Worm (Caenorhabditis elegans): ENCODE data around the gene C13F10.1.
A peak's percentile ranks its signal among the peaks of the same experiment; 100 is the strongest.

Gene C13F10.1

DNA sequence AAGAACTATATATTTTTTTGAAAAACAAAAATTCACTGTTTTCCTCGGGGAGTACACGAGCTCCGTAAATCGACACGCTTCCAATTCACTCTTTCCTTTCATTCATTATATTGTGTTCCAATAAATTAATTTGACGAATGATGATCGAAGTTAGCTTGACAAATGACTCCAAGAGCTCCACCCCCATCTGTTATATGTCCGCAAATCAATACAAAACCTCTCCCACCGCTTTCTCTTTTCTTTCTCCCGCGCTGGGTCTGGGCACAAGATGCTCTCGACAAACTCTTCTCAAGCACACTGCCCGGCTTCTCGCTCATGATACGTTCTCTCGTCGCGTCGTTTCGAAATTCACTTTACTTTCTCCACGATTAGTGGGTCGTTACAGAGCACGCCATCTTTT, at the start of gene C13F10.1:
TSS of gene C13F10.1 (plus strand) at position 138 of the 400 bp plus-strand sequence.
- TF ChIP-seq zip-8 (tag; optimal IDR thresholded peaks at IDR 0.05) = no peak
- TF ChIP-seq lin-13 (tag; optimal IDR thresholded peaks at IDR 0.05) = no peak
- peak; percentile 32 for TF ChIP-seq hlh-1 (tag; optimal IDR thresholded peaks at IDR 0.05)
- TF ChIP-seq ces-1 (GFP tag; optimal IDR thresholded peaks at IDR 0.05) = peak; percentile 62
- TF ChIP-seq unc-62 (GFP tag; optimal IDR thresholded peaks at IDR 0.05) = peak; percentile 80
- TF ChIP-seq cnd-1 (tag; optimal IDR thresholded peaks at IDR 0.05) = no peak
- no peak for TF ChIP-seq ceh-83 (GFP tag; optimal IDR thresholded peaks at IDR 0.05)
- TF ChIP-seq ham-2 (GFP tag; optimal IDR thresholded peaks at IDR 0.05) = no peak
- no peak for TF ChIP-seq ztf-11 (tag; optimal IDR thresholded peaks at IDR 0.05)
- TF ChIP-seq lin-32 (GFP tag; optimal IDR thresholded peaks at IDR 0.05) = no peak
- no peak for TF ChIP-seq pha-4 (tag; optimal IDR thresholded peaks at IDR 0.05)
- TF ChIP-seq unc-120 (tag; optimal IDR thresholded peaks at IDR 0.05; ENCODE audit: poor library complexity, severe bottlenecking) = peak; percentile 31
- TF ChIP-seq drap-1 (GFP tag; optimal IDR thresholded peaks at IDR 0.05) = no peak
- no peak for TF ChIP-seq elt-1 (tag; optimal IDR thresholded peaks at IDR 0.05; ENCODE audit: borderline replicate concordance, insufficient read depth)
- no peak for TF ChIP-seq ceh-39 (tag; optimal IDR thresholded peaks at IDR 0.05)
- TF ChIP-seq mab-5 (tag; optimal IDR thresholded peaks at IDR 0.05) = no peak
- TF ChIP-seq nhr-28 (tag; optimal IDR thresholded peaks at IDR 0.05) = no peak
- no peak for TF ChIP-seq sptf-1 (tag; optimal IDR thresholded peaks at IDR 0.05)
- TF ChIP-seq nhr-76 (tag; optimal IDR thresholded peaks at IDR 0.05) = no peak
- TF ChIP-seq blmp-1 (tag; optimal IDR thresholded peaks at IDR 0.05) = no peak
- no peak for TF ChIP-seq lsy-2 (tag; optimal IDR thresholded peaks at IDR 0.05)
- no peak for TF ChIP-seq snpc-4 (tag; optimal IDR thresholded peaks at IDR 0.05)
- TF ChIP-seq elt-3 (tag; optimal IDR thresholded peaks at IDR 0.05) = no peak
- TF ChIP-seq mep-1 (tag; optimal IDR thresholded peaks at IDR 0.05) = no peak

DNA sequence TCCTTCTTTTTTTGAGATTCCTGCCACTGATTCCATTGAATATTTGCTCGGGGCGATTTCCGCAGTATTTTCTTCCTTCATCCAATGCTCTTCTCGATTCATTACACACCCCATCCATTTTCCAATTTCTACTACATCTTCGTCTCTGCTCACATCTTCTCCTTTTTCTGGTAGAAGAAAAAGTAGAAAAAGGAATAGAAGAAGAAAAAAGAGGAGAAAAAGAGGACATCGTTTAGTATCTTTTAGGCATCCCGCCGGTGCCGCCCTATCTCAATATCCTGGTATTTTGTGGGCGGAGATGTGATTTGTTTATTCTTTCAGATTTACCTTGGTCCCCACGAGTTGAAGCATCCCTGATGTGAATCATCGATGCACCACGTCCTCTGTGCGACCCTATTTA, 48.7 kb upstream of the C13F10.1 start, which contains the start of gene lgc-39:
TSS of gene lgc-39 (plus strand) at position 301 of the 400 bp plus-strand sequence.
- TF ChIP-seq mab-5 (tag; optimal IDR thresholded peaks at IDR 0.05) = no peak
- TF ChIP-seq mep-1 (tag; optimal IDR thresholded peaks at IDR 0.05) = no peak
- TF ChIP-seq nhr-28 (tag; optimal IDR thresholded peaks at IDR 0.05) = no peak
- no peak for TF ChIP-seq unc-120 (tag; optimal IDR thresholded peaks at IDR 0.05; ENCODE audit: poor library complexity, severe bottlenecking)
- no peak for TF ChIP-seq nhr-12 (tag; optimal IDR thresholded peaks at IDR 0.05)
- TF ChIP-seq ham-2 (GFP tag; optimal IDR thresholded peaks at IDR 0.05) = no peak
- TF ChIP-seq flh-1 (GFP tag; optimal IDR thresholded peaks at IDR 0.05) = no peak
- no peak for TF ChIP-seq ceh-39 (tag; optimal IDR thresholded peaks at IDR 0.05)
- TF ChIP-seq tbx-8 (GFP tag; optimal IDR thresholded peaks at IDR 0.05) = no peak
- no peak for TF ChIP-seq unc-62 (GFP tag; optimal IDR thresholded peaks at IDR 0.05)
- TF ChIP-seq ces-1 (GFP tag; optimal IDR thresholded peaks at IDR 0.05) = no peak

DNA sequence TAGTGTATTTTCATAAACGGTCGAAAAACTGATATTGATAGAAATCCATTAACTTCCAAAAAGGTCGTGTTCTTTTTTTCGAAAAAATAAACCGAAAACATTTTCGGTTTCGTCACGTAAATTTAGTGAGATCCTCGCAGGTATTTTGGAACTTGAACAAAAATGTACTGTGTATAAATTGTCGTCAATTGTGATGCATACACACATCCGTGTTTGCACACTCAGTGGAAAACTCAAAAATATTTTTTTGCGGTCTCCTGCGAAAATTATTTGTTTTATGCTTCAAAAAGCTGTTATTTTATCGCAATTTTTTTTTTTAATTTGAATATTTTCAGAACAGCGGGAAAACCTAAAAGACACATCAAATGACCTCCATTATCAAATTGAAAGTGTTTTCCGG, 45.0 kb upstream of the C13F10.1 start, which contains the start of gene cpsf-2:
TSS of gene cpsf-2 (plus strand) at position 330 of the 400 bp plus-strand sequence.
- TF ChIP-seq nhr-237 (tag; optimal IDR thresholded peaks at IDR 0.05) (peak; percentile 9), mep-1 (tag; optimal IDR thresholded peaks at IDR 0.05) (no peak)

DNA sequence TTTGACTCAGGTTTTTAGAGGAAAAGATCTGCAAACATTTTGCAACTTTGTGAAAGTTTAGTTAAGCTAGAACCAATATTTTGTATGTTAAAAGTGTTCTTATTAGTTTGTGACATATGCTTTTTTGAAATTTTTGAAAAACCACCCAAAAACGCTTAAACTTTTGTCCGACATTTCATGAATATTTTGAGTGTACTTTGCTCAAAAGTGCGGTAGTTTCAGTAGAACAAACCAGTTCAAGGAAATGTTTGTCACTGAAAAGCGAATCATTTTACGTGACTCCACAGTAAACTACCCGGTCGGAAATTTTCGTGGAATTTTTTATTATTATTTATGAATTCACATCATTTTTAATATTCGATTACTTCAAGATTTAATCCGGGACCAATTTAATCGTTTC, 39.3 kb upstream of the C13F10.1 start, which contains the start of gene pitr-5:
TSS of gene pitr-5 (plus strand) at position 301 of the 400 bp plus-strand sequence.
- TF ChIP-seq ham-2 (GFP tag; optimal IDR thresholded peaks at IDR 0.05) (no peak), mab-5 (tag; optimal IDR thresholded peaks at IDR 0.05) (no peak), lsy-2 (tag; optimal IDR thresholded peaks at IDR 0.05) (no peak)

DNA sequence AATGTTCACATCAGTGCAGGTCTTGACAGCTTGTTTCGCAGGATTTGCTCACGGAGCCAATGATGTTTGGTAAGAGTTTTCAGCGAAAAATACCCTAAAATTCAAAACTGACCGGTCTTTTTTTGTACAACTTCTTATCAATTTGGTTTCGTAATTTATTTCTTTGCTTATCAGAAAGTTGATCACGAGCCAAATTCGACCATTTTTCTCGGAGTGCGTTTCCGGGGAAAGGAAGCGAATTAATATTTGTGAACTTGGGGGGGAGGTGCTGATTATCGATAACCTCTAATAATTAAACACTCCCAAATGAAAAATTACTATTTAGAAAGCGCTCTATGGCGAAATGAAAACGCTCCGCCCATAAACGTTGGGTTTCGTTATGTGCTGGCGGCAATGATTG, 37.3 kb upstream of the C13F10.1 start:
- TF ChIP-seq drap-1 (GFP tag; optimal IDR thresholded peaks at IDR 0.05) (no peak), unc-39 (tag; optimal IDR thresholded peaks at IDR 0.05) (no peak), lin-32 (GFP tag; optimal IDR thresholded peaks at IDR 0.05) (no peak), nhr-237 (tag; optimal IDR thresholded peaks at IDR 0.05) (no peak), unc-62 (GFP tag; optimal IDR thresholded peaks at IDR 0.05) (no peak), zip-8 (tag; optimal IDR thresholded peaks at IDR 0.05) (no peak), snpc-4 (tag; optimal IDR thresholded peaks at IDR 0.05) (no peak), pha-4 (tag; optimal IDR thresholded peaks at IDR 0.05) (no peak), unc-120 (tag; optimal IDR thresholded peaks at IDR 0.05; ENCODE audit: poor library complexity, severe bottlenecking) (no peak), sptf-1 (tag; optimal IDR thresholded peaks at IDR 0.05) (no peak), ceh-83 (GFP tag; optimal IDR thresholded peaks at IDR 0.05) (no peak), cnd-1 (tag; optimal IDR thresholded peaks at IDR 0.05) (no peak), nhr-12 (tag; optimal IDR thresholded peaks at IDR 0.05) (no peak), hlh-1 (tag; optimal IDR thresholded peaks at IDR 0.05) (no peak), elt-3 (tag; optimal IDR thresholded peaks at IDR 0.05) (no peak), M03D4.4 (tag; optimal IDR thresholded peaks at IDR 0.05) (no peak), nhr-76 (tag; optimal IDR thresholded peaks at IDR 0.05) (no peak), mab-5 (tag; optimal IDR thresholded peaks at IDR 0.05) (no peak), nhr-28 (tag; optimal IDR thresholded peaks at IDR 0.05) (no peak), nhr-2 (tag; optimal IDR thresholded peaks at IDR 0.05) (no peak)
